Fruit fly (Drosophila melanogaster) ovary, adult (tissue): ENCODE data around the gene CG4045.

Experiments used
- CG17801 ChIP-seq: fragments of 200-800 bp; optimal IDR thresholded peaks from 2 replicates; lab custom pipeline; 2019; ENCODE audit warnings: missing biosample characterization, mild to moderate bottlenecking, missing genetic modification characterization, moderate library complexity; ENCODE audit not compliant: partially characterized antibody

CG4045 gene

dm6 chrX:2066259-2066658, 9.4 kb downstream of the CG4045 start, which contains the start of gene CG14054:
CG14054 (minus strand) TSS chrX:2066359.
- no peak for TF ChIP-seq CG17801

dm6 chrX:2065073-2065472, 10.6 kb downstream of the CG4045 start, which contains the start of gene CG4281:
CG4281 (minus strand) TSS chrX:2065142.
- TF ChIP-seq CG17801: peak; percentile 59

dm6 chrX:2061849-2062248, 13.9 kb downstream of the CG4045 start, which contains the start of gene Sik2:
Sik2 (minus strand) TSS chrX:2061915.
- no peak for TF ChIP-seq CG17801

- no peak for TF ChIP-seq CG17801
Measured at dm6 chrX:2061119-2061518, 14.6 kb downstream of the CG4045 start.

- TF ChIP-seq CG17801: peak; percentile 98
Measured at dm6 chrX:2050070-2050899, 25.4 kb downstream of the CG4045 start, which contains the start of gene moody. moody (minus strand) TSS chrX:2050120.

dm6 chrX:2048778-2049686, 26.7 kb downstream of the CG4045 start:
- no peak for TF ChIP-seq CG17801

dm6 chrX:2043660-2044397, 31.9 kb downstream of the CG4045 start, which contains the start of gene CG4325:
CG4325 (minus strand) TSS chrX:2043818.
- no peak for TF ChIP-seq CG17801

- TF ChIP-seq CG17801: peak; percentile 5
Measured at dm6 chrX:2041981-2042847, 33.5 kb downstream of the CG4045 start, which contains the start of the genes Actn and usp. Actn (minus strand) TSS chrX:2042311. usp (minus strand) TSS chrX:2042311.

- peak; percentile 70 for TF ChIP-seq CG17801
Measured at dm6 chrX:2041312-2041918, 34.3 kb downstream of the CG4045 start, which contains the start of gene CG4313. CG4313 (plus strand) TSS chrX:2041868.

dm6 chrX:2037605-2038004, 38.1 kb downstream of the CG4045 start:
- no peak for TF ChIP-seq CG17801

- no peak for TF ChIP-seq CG17801
Measured at dm6 chrX:2036800-2037488, 38.8 kb downstream of the CG4045 start.

- no peak for TF ChIP-seq CG17801
Measured at dm6 chrX:2036383-2036782, 39.3 kb downstream of the CG4045 start.

- peak; percentile 9 for TF ChIP-seq CG17801
Measured at dm6 chrX:2032821-2033436, 42.8 kb downstream of the CG4045 start.
